Worm (Caenorhabditis elegans) whole organism, young adult: ENCODE measurements around the gene str-136.
A peak's percentile ranks its signal among the peaks of the same experiment; 100 is the strongest.

Source experiments
- B0019.2 ChIP-seq: fragments of 200-800 bp; sonication (Bioruptor generic); conservative IDR thresholded peaks from 2 replicates; pipeline ENCODE4 v1.3.6; 2022; ENCODE audit warnings: missing genetic modification reagents, missing genetic modification characterization, missing compliant biosample characterization
- B0261.1 ChIP-seq: sonication (generic microtip); optimal IDR thresholded peaks from 2 replicates; lab custom pipeline; 2016; ENCODE audit warnings: mild to moderate bottlenecking, missing genetic modification characterization, moderate library complexity, missing compliant biosample characterization
- B0336.3 ChIP-seq: fragments of 200-800 bp; sonication (Bioruptor generic); IDR thresholded peaks from 2 replicates; pipeline ENCODE4 v1.3.6; 2022; ENCODE audit warnings: missing genetic modification characterization, missing compliant biosample characterization
- C06A6.2 ChIP-seq: fragments of 200-800 bp; sonication (Bioruptor generic); conservative IDR thresholded peaks from 2 replicates; pipeline ENCODE4 v1.3.6; 2022; ENCODE audit warnings: missing genetic modification characterization, missing compliant biosample characterization
- F22D6.2 ChIP-seq: sonication (generic microtip); optimal IDR thresholded peaks from 2 replicates; lab custom pipeline; 2016; ENCODE audit warnings: mild to moderate bottlenecking, missing genetic modification characterization, missing compliant biosample characterization
- F55B11.4 ChIP-seq: sonication (generic microtip); optimal IDR thresholded peaks from 2 replicates; lab custom pipeline; 2016; ENCODE audit warnings: missing compliant biosample characterization, missing genetic modification characterization, borderline replicate concordance; ENCODE audit not compliant: insufficient read depth
- K11D2.4 ChIP-seq: fragments of 200-800 bp; sonication (Bioruptor generic); IDR thresholded peaks from 2 replicates; pipeline ENCODE4 v1.3.6; 2022; ENCODE audit warnings: missing genetic modification reagents, missing genetic modification characterization, missing compliant biosample characterization
- K12H6.12 ChIP-seq: fragments of 200-800 bp; sonication (Bioruptor generic); optimal IDR thresholded peaks from 2 replicates; lab custom pipeline; 2018; ENCODE audit warnings: mild to moderate bottlenecking, missing genetic modification characterization, missing compliant biosample characterization
- T07F8.4 ChIP-seq: sonication (generic microtip); optimal IDR thresholded peaks from 2 replicates; lab custom pipeline; 2016; ENCODE audit warnings: mild to moderate bottlenecking, missing genetic modification characterization, moderate library complexity, missing compliant biosample characterization
- Y53F4B.3 ChIP-seq: fragments of 200-800 bp; sonication (Bioruptor generic); IDR thresholded peaks from 2 replicates; pipeline ENCODE4 v1.3.6; 2022; ENCODE audit warnings: missing genetic modification reagents, missing genetic modification characterization, missing compliant biosample characterization
- Y53G8AR.9 ChIP-seq: fragments of 200-800 bp; sonication (Bioruptor generic); conservative IDR thresholded peaks from 2 replicates; pipeline ENCODE4 v1.3.6; 2022; ENCODE audit warnings: missing genetic modification reagents, missing genetic modification characterization, missing compliant biosample characterization
- Y79H2A.3 ChIP-seq: fragments of 200-800 bp; sonication (Bioruptor generic); conservative IDR thresholded peaks from 2 replicates; pipeline ENCODE4 v1.3.6; 2022; ENCODE audit warnings: missing genetic modification reagents, missing genetic modification characterization, missing compliant biosample characterization
- Y95B8A.8 ChIP-seq: fragments of 200-800 bp; sonication (Bioruptor generic); IDR thresholded peaks from 2 replicates; pipeline ENCODE4 v1.3.6; 2022; ENCODE audit warnings: missing genetic modification reagents, missing genetic modification characterization, missing compliant biosample characterization
- atf-7 ChIP-seq: sonication (generic microtip); optimal IDR thresholded peaks from 2 replicates; lab custom pipeline; 2017; ENCODE audit warnings: mild to moderate bottlenecking, missing genetic modification characterization, missing compliant biosample characterization
- attf-3 ChIP-seq: fragments of 200-800 bp; sonication (Bioruptor generic); conservative IDR thresholded peaks from 2 replicates; pipeline ENCODE4 v1.3.6; 2022; ENCODE audit warnings: missing genetic modification reagents, missing genetic modification characterization, missing compliant biosample characterization
- attf-6 ChIP-seq: fragments of 200-800 bp; sonication (Bioruptor generic); IDR thresholded peaks from 2 replicates; pipeline ENCODE4 v1.3.6; 2022; ENCODE audit warnings: missing genetic modification reagents, missing genetic modification characterization, missing compliant biosample characterization
- ccch-3 ChIP-seq: fragments of 200-800 bp; sonication (Bioruptor generic); optimal IDR thresholded peaks from 2 replicates; lab custom pipeline; 2018; ENCODE audit warnings: mild to moderate bottlenecking, missing genetic modification characterization, missing compliant biosample characterization
- cebp-2 ChIP-seq: fragments of 200-800 bp; sonication (Bioruptor generic); IDR thresholded peaks from 2 replicates; pipeline ENCODE4 v1.3.6; 2022; ENCODE audit warnings: missing genetic modification characterization, missing compliant biosample characterization
- ceh-100 ChIP-seq: fragments of 200-800 bp; sonication (Bioruptor generic); IDR thresholded peaks from 2 replicates; pipeline ENCODE4 v1.3.6; 2022; ENCODE audit warnings: missing genetic modification reagents, missing genetic modification characterization, missing compliant biosample characterization
- ceh-27 ChIP-seq: fragments of 200-800 bp; sonication (Bioruptor generic); optimal IDR thresholded peaks from 2 replicates; lab custom pipeline; 2018; ENCODE audit warnings: mild to moderate bottlenecking, missing genetic modification characterization, moderate library complexity, missing compliant biosample characterization
- ceh-40 ChIP-seq: fragments of 200-800 bp; sonication (Bioruptor generic); IDR thresholded peaks from 2 replicates; pipeline ENCODE4 v1.3.6; 2022; ENCODE audit warnings: missing genetic modification characterization, missing compliant biosample characterization
- ceh-58 ChIP-seq: fragments of 200-800 bp; sonication (Bioruptor generic); IDR thresholded peaks from 2 replicates; pipeline ENCODE4 v1.3.6; 2022; ENCODE audit warnings: missing genetic modification characterization, missing compliant biosample characterization
- ceh-79 ChIP-seq: sonication (generic microtip); optimal IDR thresholded peaks from 2 replicates; lab custom pipeline; 2017; ENCODE audit warnings: mild to moderate bottlenecking, missing genetic modification characterization, missing compliant biosample characterization
- chd-7 ChIP-seq: sonication (generic microtip); optimal IDR thresholded peaks from 2 replicates; lab custom pipeline; 2016; ENCODE audit warnings: mild to moderate bottlenecking, missing genetic modification characterization, moderate library complexity, missing compliant biosample characterization
- dpff-1 ChIP-seq: sonication (generic microtip); optimal IDR thresholded peaks from 2 replicates; lab custom pipeline; 2017; ENCODE audit warnings: mild to moderate bottlenecking, missing genetic modification characterization, missing compliant biosample characterization
- egl-18 ChIP-seq: fragments of 200-800 bp; sonication (Bioruptor generic); IDR thresholded peaks from 2 replicates; pipeline ENCODE4 v1.3.6; 2022; ENCODE audit warnings: missing genetic modification reagents, missing genetic modification characterization, missing compliant biosample characterization
- egrh-3 ChIP-seq: fragments of 200-800 bp; sonication (Bioruptor generic); IDR thresholded peaks from 2 replicates; pipeline ENCODE4 v1.3.6; 2022; ENCODE audit warnings: missing genetic modification reagents, missing genetic modification characterization, missing compliant biosample characterization
- ekl-4 ChIP-seq: fragments of 200-800 bp; sonication (Bioruptor generic); IDR thresholded peaks from 2 replicates; pipeline ENCODE4 v1.3.6; 2022; ENCODE audit warnings: missing genetic modification reagents, missing genetic modification characterization, missing compliant biosample characterization
- him-1 ChIP-seq: sonication (generic microtip); optimal IDR thresholded peaks from 2 replicates; lab custom pipeline; 2016; ENCODE audit warnings: missing genotype, missing genetic modification reagents, missing genetic modification characterization, missing compliant biosample characterization
- lin-35 ChIP-seq, 3 experiments: fragments of 150-350 bp in 2 of 3; sonication (generic microtip) in 1 of 3; optimal IDR thresholded peaks; 2 replicates each; lab custom pipeline; 2014 to 2018; ENCODE audit warnings: missing biosample characterization in 3 of 3, missing genetic modification characterization in 3 of 3, missing genetic modification reagents in 3 of 3
- lsl-1 ChIP-seq: fragments of 200-800 bp; sonication (Bioruptor generic); optimal IDR thresholded peaks from 2 replicates; lab custom pipeline; 2018; ENCODE audit warnings: mild to moderate bottlenecking, missing genetic modification characterization, moderate library complexity, missing compliant biosample characterization
- madf-10 ChIP-seq: sonication (generic microtip); optimal IDR thresholded peaks from 2 replicates; lab custom pipeline; 2016; ENCODE audit warnings: mild to moderate bottlenecking, missing genetic modification characterization, missing compliant biosample characterization
- mcd-1 ChIP-seq: fragments of 200-800 bp; sonication (Bioruptor generic); IDR thresholded peaks from 2 replicates; pipeline ENCODE4 v1.3.6; 2022; ENCODE audit warnings: missing genetic modification reagents, missing genetic modification characterization, missing compliant biosample characterization
- mel-28 ChIP-seq: sonication (generic microtip); optimal IDR thresholded peaks from 2 replicates; lab custom pipeline; 2016; ENCODE audit warnings: borderline replicate concordance, mild to moderate bottlenecking, missing genetic modification characterization, missing compliant biosample characterization
- mes-4 ChIP-seq: sonication (generic microtip); optimal IDR thresholded peaks from 2 replicates; lab custom pipeline; 2016; ENCODE audit warnings: missing genotype, missing genetic modification characterization, missing compliant biosample characterization
- mxl-1 ChIP-seq: sonication (generic microtip); optimal IDR thresholded peaks from 2 replicates; lab custom pipeline; 2016; ENCODE audit warnings: missing genetic modification characterization, missing compliant biosample characterization
- nfya-2 ChIP-seq: fragments of 200-800 bp; sonication (Bioruptor generic); IDR thresholded peaks from 2 replicates; pipeline ENCODE4 v1.3.6; 2022; ENCODE audit warnings: missing genetic modification reagents, missing genetic modification characterization, missing compliant biosample characterization
- nhr-90 ChIP-seq: sonication (generic microtip); optimal IDR thresholded peaks from 2 replicates; lab custom pipeline; 2016; ENCODE audit warnings: missing genotype, mild to moderate bottlenecking, missing genetic modification characterization, missing compliant biosample characterization
- pbrm-1 ChIP-seq: fragments of 200-800 bp; sonication (Bioruptor generic); IDR thresholded peaks from 2 replicates; pipeline ENCODE4 v1.3.6; 2022; ENCODE audit warnings: missing genetic modification reagents, missing genetic modification characterization, missing compliant biosample characterization
- rcor-1 ChIP-seq: fragments of 200-800 bp; sonication (Bioruptor generic); IDR thresholded peaks from 2 replicates; pipeline ENCODE4 v1.3.6; 2022; ENCODE audit warnings: missing genetic modification reagents, missing genetic modification characterization, missing compliant biosample characterization
- repo-1 ChIP-seq: sonication (generic microtip); optimal IDR thresholded peaks from 2 replicates; lab custom pipeline; 2017; ENCODE audit warnings: mild to moderate bottlenecking, missing genetic modification characterization, missing compliant biosample characterization
- rpc-1 ChIP-seq, 2 experiments: fragments of 150-350 bp in 1 of 2; sonication (generic microtip) in 1 of 2; optimal IDR thresholded peaks; 2 replicates each; lab custom pipeline; 2014 to 2018; ENCODE audit warnings: missing biosample characterization in 1 of 2, missing genetic modification characterization in 1 of 2, missing genetic modification reagents in 1 of 2, missing genotype in 1 of 2
- sea-2 ChIP-seq: fragments of 200-800 bp; sonication (Bioruptor generic); IDR thresholded peaks from 2 replicates; pipeline ENCODE4 v1.3.6; 2022; ENCODE audit warnings: missing genetic modification characterization, missing compliant biosample characterization
- sptf-2 ChIP-seq: fragments of 200-800 bp; sonication (Bioruptor generic); optimal IDR thresholded peaks from 2 replicates; lab custom pipeline; 2018; ENCODE audit warnings: mild to moderate bottlenecking, missing genetic modification characterization, missing compliant biosample characterization
- tbp1 ChIP-seq: fragments of 200-800 bp; sonication (Bioruptor generic); optimal IDR thresholded peaks from 2 replicates; lab custom pipeline; 2018; ENCODE audit warnings: mild to moderate bottlenecking, missing genetic modification characterization, missing compliant biosample characterization
- unc-130 ChIP-seq: sonication (generic microtip); optimal IDR thresholded peaks from 2 replicates; lab custom pipeline; 2016; ENCODE audit warnings: missing genetic modification reagents, missing genetic modification characterization, missing compliant biosample characterization
- unc-62 ChIP-seq: fragments of 150-350 bp; optimal IDR thresholded peaks from 2 replicates; lab custom pipeline; 2014; ENCODE audit warnings: missing biosample characterization, missing genetic modification reagents, missing genetic modification characterization
- ztf-18 ChIP-seq: sonication (generic microtip); optimal IDR thresholded peaks from 2 replicates; lab custom pipeline; 2016; ENCODE audit warnings: missing genotype, mild to moderate bottlenecking, missing genetic modification characterization, missing compliant biosample characterization
- ztf-25 ChIP-seq: fragments of 200-800 bp; sonication (Bioruptor generic); IDR thresholded peaks from 2 replicates; pipeline ENCODE4 v1.3.6; 2022; ENCODE audit warnings: missing genetic modification reagents, missing genetic modification characterization, missing compliant biosample characterization
- ztf-26 ChIP-seq: sonication (generic microtip); optimal IDR thresholded peaks from 2 replicates; lab custom pipeline; 2017; ENCODE audit warnings: missing genetic modification characterization, missing compliant biosample characterization

str-136 gene

ce11 chrV:8230056-8230455 is 48.7 kb downstream of the str-136 start (continued):
- TF ChIP-seq mel-28 (no peak), cebp-2 (no peak), rcor-1 (GFP tag; lab: Robert Waterston, UW) (no peak), attf-6 (GFP tag; lab: Robert Waterston, UW) (peak; percentile 59; the same call in 1 of the 2 replicates), egl-18 (no peak), sea-2 (GFP tag; lab: Robert Waterston, UW) (no peak), pbrm-1 (GFP tag; lab: Robert Waterston, UW) (peak; percentile 77), B0019.2 (GFP tag; lab: Robert Waterston, UW) (no peak), F22D6.2 (tag; lab: Kevin White, UChicago) (no peak), mcd-1 (GFP tag; lab: Robert Waterston, UW) (0 out of 2 replicates have a peak, but pooled peaks have one; percentile 25), lin-35 (GFP tag; optimal IDR thresholded peaks at IDR 0.05; lab: Kevin White, UChicago) (no peak), ztf-26 (no peak), C06A6.2 (GFP tag; lab: Robert Waterston, UW) (no peak), ztf-25 (0 out of 2 replicates have a peak, but pooled peaks have one; percentile 46), ekl-4 (GFP tag; lab: Robert Waterston, UW) (no peak), egrh-3 (GFP tag; lab: Robert Waterston, UW) (no peak), Y53F4B.3 (GFP tag; lab: Robert Waterston, UW) (no peak), F55B11.4 (tag; lab: Kevin White, UChicago) (no peak), nfya-2 (GFP tag; lab: Robert Waterston, UW) (no peak), ceh-40 (GFP tag; lab: Robert Waterston, UW) (0 out of 2 replicates have a peak, but pooled peaks have one; percentile 41), ccch-3 (GFP tag; lab: Kevin White, UChicago) (no peak), tbp1 (peak; percentile 91), sptf-2 (GFP tag; lab: Kevin White, UChicago) (no peak), B0261.1 (tag; lab: Kevin White, UChicago) (peak; percentile 69), ceh-100 (GFP tag; lab: Robert Waterston, UW) (peak; percentile 12; the same call in 1 of the 2 replicates), dpff-1 (tag; lab: Kevin White, UChicago) (no peak), him-1 (peak; percentile 78), atf-7 (tag; lab: Kevin White, UChicago) (no peak), K11D2.4 (GFP tag; lab: Robert Waterston, UW) (no peak), nhr-90 (tag; lab: Kevin White, UChicago) (peak; percentile 65), ceh-79 (no peak), Y53G8AR.9 (GFP tag; lab: Robert Waterston, UW) (no peak), madf-10 (no peak), lsl-1 (peak; percentile 0), rpc-1 (optimal IDR thresholded peaks at IDR 0.05; lab: Kevin White, UChicago) (peak; percentile 59), rpc-1 (tag; optimal IDR thresholded peaks at IDR 0.05; lab: Kevin White, UChicago) (peak; percentile 79)

- TF ChIP-seq rpc-1 (optimal IDR thresholded peaks at IDR 0.05; lab: Kevin White, UChicago), result peak; percentile 14
- TF ChIP-seq rpc-1 (tag; optimal IDR thresholded peaks at IDR 0.05; lab: Kevin White, UChicago), result peak; percentile 23
- TF ChIP-seq repo-1, result peak; percentile 87
- TF ChIP-seq T07F8.4 (tag; lab: Kevin White, UChicago), result peak; percentile 20
- TF ChIP-seq mxl-1 (tag; lab: Kevin White, UChicago), result peak; percentile 31
- TF ChIP-seq C06A6.2 (GFP tag; lab: Robert Waterston, UW), result peak; percentile 74
- peak; percentile 66 for TF ChIP-seq ceh-27
- TF ChIP-seq ceh-40 (GFP tag; lab: Robert Waterston, UW), result no peak
- TF ChIP-seq Y95B8A.8 (GFP tag; lab: Robert Waterston, UW), result peak; percentile 86
- peak; percentile 96 for TF ChIP-seq B0336.3
- TF ChIP-seq K12H6.12 (tag; lab: Kevin White, UChicago), result peak; percentile 54
- TF ChIP-seq egl-18, result no peak
- peak; percentile 62 for TF ChIP-seq unc-130 (GFP tag; lab: Kevin White, UChicago)
- peak; percentile 74 for TF ChIP-seq chd-7 (tag; lab: Kevin White, UChicago)
- TF ChIP-seq Y79H2A.3, result 0 out of 2 replicates have a peak, but pooled peaks have one; percentile 65
- TF ChIP-seq attf-3 (GFP tag; lab: Robert Waterston, UW), result peak; percentile 77
- TF ChIP-seq mes-4 (tag; lab: Kevin White, UChicago), result peak; percentile 36
- no peak for TF ChIP-seq ceh-58 (GFP tag; lab: Robert Waterston, UW)
- peak; percentile 72 for TF ChIP-seq ztf-18 (tag; lab: Kevin White, UChicago)
- TF ChIP-seq unc-62 (GFP tag; lab: Kevin White, UChicago), result no peak
Measured at ce11 chrV:8228712-8229119, 50.0 kb downstream of the str-136 start.
